Worm (Caenorhabditis elegans): ENCODE data around the gene F57A8.6.

F57A8.6 gene

ce11 chrV:10073793-10074192, at the start of gene F57A8.6:
Gene F57A8.6, minus strand, starts transcription at chrV:10073893.
- TF ChIP-seq arid-1 (GFP tag; conservative IDR thresholded peaks at IDR 0.05) (no peak), ces-1 (GFP tag; optimal IDR thresholded peaks at IDR 0.05) (no peak), zfp-3 (GFP tag; conservative IDR thresholded peaks at IDR 0.05) (no peak), ceh-82 (tag; optimal IDR thresholded peaks at IDR 0.05) (no peak), ZK546.5 (tag; optimal IDR thresholded peaks at IDR 0.05) (no peak), ceh-62 (tag; optimal IDR thresholded peaks at IDR 0.05) (no peak), unc-39 (tag; optimal IDR thresholded peaks at IDR 0.05) (no peak), lin-38 (GFP tag; IDR thresholded peaks at IDR 0.05) (no peak), set-16 (GFP tag; IDR thresholded peaks at IDR 0.05) (no peak), Y105C5A.15 (GFP tag; IDR thresholded peaks at IDR 0.05) (no peak), Y48G9A.11 (GFP tag; IDR thresholded peaks at IDR 0.05) (no peak), ceh-28 (tag; optimal IDR thresholded peaks at IDR 0.05) (no peak), sdz-12 (GFP tag; optimal IDR thresholded peaks at IDR 0.05) (no peak), mep-1 (tag; optimal IDR thresholded peaks at IDR 0.05) (no peak), R02D3.7 (tag; optimal IDR thresholded peaks at IDR 0.05) (no peak), spr-3 (GFP tag; optimal IDR thresholded peaks at IDR 0.05) (no peak), ztf-11 (tag; optimal IDR thresholded peaks at IDR 0.05) (no peak), Y75B8A.6 (GFP tag; IDR thresholded peaks at IDR 0.05) (no peak), dve-1 (tag; optimal IDR thresholded peaks at IDR 0.05; ENCODE audit: insufficient read depth) (no peak)

DNA sequence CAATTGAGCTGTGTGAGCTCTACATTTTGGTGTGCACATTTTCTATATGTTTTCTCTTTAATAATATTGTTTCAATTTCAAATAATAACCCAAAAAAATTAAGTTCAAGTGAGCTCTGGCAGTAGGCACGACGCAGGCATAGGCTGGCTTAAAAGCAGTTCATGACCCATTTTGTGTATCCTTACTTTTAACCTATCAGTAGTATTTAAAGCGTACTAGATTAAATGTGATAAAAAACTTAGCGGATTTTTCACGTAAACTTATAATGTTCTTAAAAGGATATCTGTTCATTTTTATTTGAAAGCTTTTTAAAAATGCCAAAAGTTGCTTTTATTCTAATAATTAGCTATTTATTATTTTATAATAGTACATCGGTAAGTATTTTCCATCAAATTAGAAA, 49.6 kb upstream of the F57A8.6 start, which contains the start of gene C08B6.6:
C08B6.6 (plus strand) TSS at position 301 of the 400 bp plus-strand sequence.
- no peak for TF ChIP-seq ceh-28 (tag; optimal IDR thresholded peaks at IDR 0.05)
- no peak for TF ChIP-seq zfp-2 (tag; optimal IDR thresholded peaks at IDR 0.05)
- TF ChIP-seq egl-27 (tag; optimal IDR thresholded peaks at IDR 0.05), result no peak
- no peak for TF ChIP-seq zag-1 (tag; optimal IDR thresholded peaks at IDR 0.05)
- TF ChIP-seq sdz-12 (GFP tag; optimal IDR thresholded peaks at IDR 0.05), result no peak
- no peak for TF ChIP-seq daf-16 (GFP tag; optimal IDR thresholded peaks at IDR 0.05)
- no peak for TF ChIP-seq daf-16 (tag; optimal IDR thresholded peaks at IDR 0.05)
- TF ChIP-seq aha-1 (tag), result no peak
- no peak for TF ChIP-seq ztf-11 (tag; optimal IDR thresholded peaks at IDR 0.05)
- TF ChIP-seq mes-2 (tag; optimal IDR thresholded peaks at IDR 0.05; ENCODE audit: poor library complexity, severe bottlenecking), result no peak
- no peak for TF ChIP-seq F26F4.8 (GFP tag; conservative IDR thresholded peaks at IDR 0.05)
- no peak for TF ChIP-seq T26A8.4 (GFP tag; IDR thresholded peaks at IDR 0.05)
- no peak for TF ChIP-seq mdl-1 (tag; optimal IDR thresholded peaks at IDR 0.05)
- no peak for TF ChIP-seq daf-19 (GFP tag; conservative IDR thresholded peaks at IDR 0.05)

DNA sequence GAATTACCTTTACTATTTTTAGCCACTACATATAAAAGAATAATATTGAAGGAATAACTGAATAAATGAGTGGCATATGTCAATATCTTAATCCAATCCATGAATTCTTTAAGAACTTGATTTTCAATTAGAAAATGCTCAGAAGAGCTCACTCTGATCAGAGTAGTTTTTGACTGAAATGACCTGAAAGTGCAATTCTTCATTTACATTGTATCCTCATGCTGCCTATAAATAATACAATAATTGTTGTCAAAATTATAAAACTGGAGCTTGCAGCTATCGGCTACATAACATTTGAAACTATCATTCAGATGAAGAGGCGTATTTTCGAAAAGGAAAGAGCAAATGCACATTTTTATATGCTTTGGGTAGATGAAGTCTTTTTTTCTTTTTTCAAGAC, 49.0 kb upstream of the F57A8.6 start, which contains the start of gene srxa-19:
srxa-19 (minus strand) TSS at position 101 of the 400 bp plus-strand sequence.
- TF ChIP-seq lir-3 (tag; optimal IDR thresholded peaks at IDR 0.05), result no peak
- no peak for TF ChIP-seq egl-27 (tag; optimal IDR thresholded peaks at IDR 0.05)
- no peak for TF ChIP-seq ces-1 (GFP tag; optimal IDR thresholded peaks at IDR 0.05)
- no peak for TF ChIP-seq nhr-28 (tag; optimal IDR thresholded peaks at IDR 0.05)
- TF ChIP-seq lin-29 (GFP tag; IDR thresholded peaks at IDR 0.05), result no peak
- no peak for TF ChIP-seq skn-1 (tag; optimal IDR thresholded peaks at IDR 0.05)
- TF ChIP-seq T26A8.4 (GFP tag; IDR thresholded peaks at IDR 0.05), result no peak
- TF ChIP-seq fkh-10 (GFP tag; optimal IDR thresholded peaks at IDR 0.05), result no peak
- no peak for TF ChIP-seq vab-7 (GFP tag; IDR thresholded peaks at IDR 0.05)
- TF ChIP-seq attf-4 (tag; optimal IDR thresholded peaks at IDR 0.05), result no peak
- TF ChIP-seq nhr-48 (tag; optimal IDR thresholded peaks at IDR 0.05), result no peak
- no peak for TF ChIP-seq nhr-237 (tag; optimal IDR thresholded peaks at IDR 0.05)

All from whole organism, L4 larva.